Fruit fly (Drosophila melanogaster) whole organism, embryonic: ENCODE results near the gene esc.
A peak's percentile ranks its signal among the peaks of the same experiment; 100 is the strongest.

ENCODE experiments used
- Abd-B ChIP-seq: fragments of 200-800 bp; sonication (Bioruptor generic); optimal IDR thresholded peaks from 2 replicates; lab custom pipeline; 2018; ENCODE audit warnings: missing biosample characterization, mild to moderate bottlenecking, missing genetic modification characterization, moderate library complexity
- Aef1 ChIP-seq: fragments of 200-800 bp; sonication (Bioruptor generic); IDR thresholded peaks from 3 replicates; pipeline ENCODE4 v1.3.6; 2022; ENCODE audit warnings: missing biosample characterization, missing genetic modification characterization
- Bdp1 ChIP-seq: fragments of 200-800 bp; sonication (Bioruptor generic); optimal IDR thresholded peaks from 3 replicates; lab custom pipeline; 2016; ENCODE audit warnings: missing biosample characterization, missing genetic modification characterization
- BtbVII ChIP-seq: fragments of 200-800 bp; sonication (Bioruptor generic); optimal IDR thresholded peaks from 3 replicates; lab custom pipeline; 2017; ENCODE audit warnings: missing biosample characterization, mild to moderate bottlenecking, missing genetic modification characterization
- CG1024 ChIP-seq: fragments of 200-800 bp; sonication (Bioruptor generic); IDR thresholded peaks from 2 replicates; pipeline ENCODE4 v1.3.6; 2022; ENCODE audit warnings: missing biosample characterization, missing genetic modification characterization
- CG10543 ChIP-seq: fragments of 200-800 bp; sonication (Bioruptor generic); optimal IDR thresholded peaks from 3 replicates; lab custom pipeline; 2017; ENCODE audit warnings: missing biosample characterization, mild to moderate bottlenecking, missing genetic modification characterization, moderate library complexity
- CG10565 ChIP-seq: fragments of 200-800 bp; sonication (Bioruptor generic); optimal IDR thresholded peaks from 3 replicates; lab custom pipeline; 2016; ENCODE audit warnings: missing biosample characterization, mild to moderate bottlenecking, missing genetic modification characterization
- CG11696 ChIP-seq: fragments of 200-800 bp; sonication (Bioruptor generic); IDR thresholded peaks from 2 replicates; pipeline ENCODE4 v1.3.6; 2022; ENCODE audit warnings: missing biosample characterization, missing genetic modification characterization
- CG17359 ChIP-seq: fragments of 200-800 bp; sonication (Bioruptor generic); optimal IDR thresholded peaks from 3 replicates; lab custom pipeline; 2018; ENCODE audit warnings: missing biosample characterization, mild to moderate bottlenecking, missing genetic modification characterization, moderate library complexity
- CG17385 ChIP-seq: fragments of 200-800 bp; sonication (Bioruptor generic); optimal IDR thresholded peaks from 3 replicates; lab custom pipeline; 2018; ENCODE audit warnings: missing biosample characterization, mild to moderate bottlenecking, missing genetic modification characterization
- CG1792 ChIP-seq: fragments of 200-800 bp; sonication (Bioruptor generic); optimal IDR thresholded peaks from 2 replicates; lab custom pipeline; 2016; ENCODE audit warnings: missing biosample characterization, missing genetic modification characterization
- CG2199 ChIP-seq: fragments of 200-800 bp; sonication (Bioruptor generic); IDR thresholded peaks from 3 replicates; pipeline ENCODE4 v1.3.6; 2022; ENCODE audit warnings: missing biosample characterization, missing genetic modification characterization
- CG31388 ChIP-seq: fragments of 200-800 bp; sonication (Bioruptor generic); optimal IDR thresholded peaks from 2 replicates; lab custom pipeline; 2016; ENCODE audit warnings: missing biosample characterization, missing genetic modification characterization
- CG3847 ChIP-seq: fragments of 200-800 bp; sonication (Bioruptor generic); IDR thresholded peaks from 2 replicates; pipeline ENCODE4 v1.3.6; 2022; ENCODE audit warnings: missing biosample characterization, missing genetic modification characterization
- CG8290 ChIP-seq, 3 experiments: fragments of 200-800 bp; sonication (Bioruptor generic); optimal IDR thresholded peaks; 2 replicates each; lab custom pipeline; 2016 to 2019; ENCODE audit warnings: missing biosample characterization in 3 of 3, missing genetic modification characterization in 3 of 3, mild to moderate bottlenecking in 2 of 3, moderate library complexity in 1 of 3
- CG9876 ChIP-seq: fragments of 200-800 bp; sonication (Bioruptor generic); optimal IDR thresholded peaks from 2 replicates; lab custom pipeline; 2016; ENCODE audit warnings: missing biosample characterization, missing genetic modification characterization
- D19A ChIP-seq: fragments of 200-800 bp; optimal IDR thresholded peaks from 3 replicates; lab custom pipeline; 2019; ENCODE audit warnings: missing biosample characterization, mild to moderate bottlenecking, missing genetic modification characterization, moderate library complexity
- Dek ChIP-seq: fragments of 200-800 bp; sonication (Bioruptor generic); optimal IDR thresholded peaks from 3 replicates; lab custom pipeline; 2019; ENCODE audit warnings: missing biosample characterization, mild to moderate bottlenecking, missing genetic modification characterization, moderate library complexity
- Dfd ChIP-seq, 2 experiments: fragments of >200 bp; optimal IDR thresholded peaks; 2 replicates each; lab custom pipeline; 2017; ENCODE audit warnings: missing biosample characterization in 2 of 2, missing genetic modification characterization in 2 of 2
- Dip2 ChIP-seq: fragments of 200-800 bp; sonication (Bioruptor generic); IDR thresholded peaks from 2 replicates; pipeline ENCODE4 v1.3.6; 2022; ENCODE audit warnings: missing biosample characterization, missing genetic modification characterization
- Ets65A ChIP-seq: fragments of 200-800 bp; sonication (Bioruptor generic); peaks from one replicate; lab custom pipeline; 2016; ENCODE audit warnings: missing biosample characterization, missing genetic modification characterization
- Gug ChIP-seq: fragments of 200-800 bp; sonication (Bioruptor generic); IDR thresholded peaks from 4 replicates; pipeline ENCODE4 v1.3.6; 2022; ENCODE audit warnings: missing biosample characterization, missing genetic modification characterization
- Hmr ChIP-seq: fragments of 200-800 bp; sonication (Bioruptor generic); optimal IDR thresholded peaks from 3 replicates; lab custom pipeline; 2017; ENCODE audit warnings: mild to moderate bottlenecking, missing biosample characterization, missing genetic modification reagents, missing genetic modification characterization
- Hr78 ChIP-seq, 2 experiments: fragments of 200-800 bp in 1 of 2; fragments of >200 bp in 1 of 2; sonication (Bioruptor generic) in 1 of 2; optimal IDR thresholded peaks; 2 replicates each; lab custom pipeline; 2017 to 2019; ENCODE audit warnings: missing biosample characterization in 2 of 2, missing genetic modification characterization in 2 of 2, mild to moderate bottlenecking in 1 of 2, moderate library complexity in 1 of 2
- Hsf ChIP-seq: fragments of 200-800 bp; sonication (Bioruptor generic); optimal IDR thresholded peaks from 3 replicates; lab custom pipeline; 2016; ENCODE audit warnings: missing biosample characterization, missing genetic modification characterization
- MBD-R2 ChIP-seq: fragments of 200-800 bp; sonication (Bioruptor generic); IDR thresholded peaks from 2 replicates; pipeline ENCODE4 v1.3.6; 2022; ENCODE audit warnings: missing biosample characterization, missing genetic modification characterization
- Opbp ChIP-seq: fragments of 200-800 bp; sonication (Bioruptor generic); IDR thresholded peaks from 3 replicates; pipeline ENCODE4 v1.3.6; 2022; ENCODE audit warnings: missing biosample characterization, missing genetic modification characterization; ENCODE audit not compliant: partially characterized antibody
- Sry-β ChIP-seq: fragments of 200-800 bp; sonication (Bioruptor generic); optimal IDR thresholded peaks from 2 replicates; lab custom pipeline; 2018; ENCODE audit warnings: missing biosample characterization, mild to moderate bottlenecking, missing genetic modification characterization, moderate library complexity
- Trl ChIP-seq, 3 experiments: fragments of >200 bp in 2 of 3; fragments of 200-800 bp in 1 of 3; sonication (Bioruptor generic) in 1 of 3; optimal IDR thresholded peaks; 2 replicates in 1 of 3; 3 replicates in 2 of 3; lab custom pipeline; 2016 to 2017; ENCODE audit warnings: missing biosample characterization in 1 of 3, missing genetic modification characterization in 1 of 3
- bbx ChIP-seq: fragments of 200-800 bp; sonication (Bioruptor generic); IDR thresholded peaks from 2 replicates; pipeline ENCODE4 v1.3.6; 2022; ENCODE audit warnings: missing biosample characterization, missing genetic modification characterization; ENCODE audit not compliant: partially characterized antibody
- chn ChIP-seq: fragments of 200-800 bp; sonication (Bioruptor generic); optimal IDR thresholded peaks from 2 replicates; lab custom pipeline; 2016; ENCODE audit warnings: missing biosample characterization, missing genetic modification characterization
- ems ChIP-seq: fragments of 200-800 bp; sonication (Bioruptor generic); optimal IDR thresholded peaks from 3 replicates; lab custom pipeline; 2016; ENCODE audit warnings: missing biosample characterization, missing genetic modification characterization
- fu2 ChIP-seq: fragments of 200-800 bp; sonication (Bioruptor generic); optimal IDR thresholded peaks from 2 replicates; lab custom pipeline; 2016; ENCODE audit warnings: missing biosample characterization, missing genetic modification characterization
- kay ChIP-seq: fragments of 200-800 bp; sonication (Bioruptor generic); optimal IDR thresholded peaks from 2 replicates; lab custom pipeline; 2016; ENCODE audit warnings: missing biosample characterization, missing genetic modification characterization
- ken ChIP-seq: fragments of 200-800 bp; sonication (Bioruptor generic); IDR thresholded peaks from 3 replicates; pipeline ENCODE4 v1.3.6; 2022; ENCODE audit warnings: missing biosample characterization, missing genetic modification characterization
- lola ChIP-seq, 3 experiments: fragments of >200 bp in 2 of 3; fragments of 200-800 bp in 1 of 3; sonication (Bioruptor generic) in 1 of 3; optimal IDR thresholded peaks; 2 replicates each; lab custom pipeline; 2017 to 2019; ENCODE audit warnings: missing biosample characterization in 3 of 3, missing genetic modification characterization in 3 of 3, mild to moderate bottlenecking in 1 of 3, moderate library complexity in 1 of 3
- mam ChIP-seq: fragments of 200-800 bp; sonication (Bioruptor generic); optimal IDR thresholded peaks from 3 replicates; lab custom pipeline; 2016; ENCODE audit warnings: missing biosample characterization, missing genetic modification characterization
- pb ChIP-seq: fragments of 200-800 bp; sonication (Bioruptor generic); optimal IDR thresholded peaks from 3 replicates; lab custom pipeline; 2016; ENCODE audit warnings: missing biosample characterization, missing genetic modification characterization
- peb ChIP-seq: fragments of 200-800 bp; sonication (Bioruptor generic); IDR thresholded peaks from 2 replicates; pipeline ENCODE4 v1.3.6; 2022; ENCODE audit warnings: missing biosample characterization, missing genetic modification characterization
- pho ChIP-seq: fragments of 200-800 bp; sonication (Bioruptor generic); optimal IDR thresholded peaks from 2 replicates; lab custom pipeline; 2016; ENCODE audit warnings: missing biosample characterization, missing genetic modification characterization
- repo ChIP-seq: fragments of 200-800 bp; sonication (Bioruptor generic); optimal IDR thresholded peaks from 2 replicates; lab custom pipeline; 2016; ENCODE audit warnings: missing biosample characterization, missing genetic modification characterization
- slbo ChIP-seq: fragments of 200-800 bp; sonication (Bioruptor generic); IDR thresholded peaks from 2 replicates; pipeline ENCODE4 v1.3.6; 2022; ENCODE audit warnings: missing biosample characterization, missing genetic modification characterization
- stc ChIP-seq: fragments of 200-800 bp; sonication (Bioruptor generic); IDR thresholded peaks from 2 replicates; pipeline ENCODE4 v1.3.6; 2022; ENCODE audit warnings: missing biosample characterization, missing genetic modification characterization
- stwl ChIP-seq: fragments of 200-800 bp; sonication (Bioruptor generic); optimal IDR thresholded peaks from 3 replicates; lab custom pipeline; 2018; ENCODE audit warnings: missing biosample characterization, mild to moderate bottlenecking, missing genetic modification characterization, moderate library complexity
- tna ChIP-seq: fragments of 200-800 bp; sonication (Bioruptor generic); IDR thresholded peaks from 2 replicates; pipeline ENCODE4 v1.3.6; 2022; ENCODE audit warnings: missing biosample characterization, missing genetic modification characterization; ENCODE audit not compliant: partially characterized antibody
- toy ChIP-seq: fragments of 200-800 bp; sonication (Bioruptor generic); IDR thresholded peaks from 2 replicates; pipeline ENCODE4 v1.3.6; 2022; ENCODE audit warnings: missing biosample characterization, missing genetic modification characterization
- twi ChIP-seq: fragments of 200-800 bp; optimal IDR thresholded peaks from 2 replicates; lab custom pipeline; 2019; ENCODE audit warnings: missing biosample characterization, mild to moderate bottlenecking, missing genetic modification characterization, moderate library complexity
- vfl ChIP-seq: fragments of 200-800 bp; sonication (Bioruptor generic); optimal IDR thresholded peaks from 2 replicates; lab custom pipeline; 2016; ENCODE audit warnings: missing biosample characterization, missing genetic modification characterization
- z ChIP-seq: fragments of 200-800 bp; sonication (Bioruptor generic); IDR thresholded peaks from 3 replicates; pipeline ENCODE4 v1.3.6; 2022; ENCODE audit warnings: missing biosample characterization, missing genetic modification characterization
- zen ChIP-seq: fragments of 200-800 bp; sonication (Bioruptor generic); optimal IDR thresholded peaks from 3 replicates; lab custom pipeline; 2018; ENCODE audit warnings: missing biosample characterization, mild to moderate bottlenecking, missing genetic modification characterization, moderate library complexity
- zfh1 ChIP-seq: fragments of 200-800 bp; sonication (Bioruptor generic); IDR thresholded peaks from 3 replicates; pipeline ENCODE4 v1.3.6; 2022; ENCODE audit warnings: missing biosample characterization, missing genetic modification characterization

The esc gene

DNA sequence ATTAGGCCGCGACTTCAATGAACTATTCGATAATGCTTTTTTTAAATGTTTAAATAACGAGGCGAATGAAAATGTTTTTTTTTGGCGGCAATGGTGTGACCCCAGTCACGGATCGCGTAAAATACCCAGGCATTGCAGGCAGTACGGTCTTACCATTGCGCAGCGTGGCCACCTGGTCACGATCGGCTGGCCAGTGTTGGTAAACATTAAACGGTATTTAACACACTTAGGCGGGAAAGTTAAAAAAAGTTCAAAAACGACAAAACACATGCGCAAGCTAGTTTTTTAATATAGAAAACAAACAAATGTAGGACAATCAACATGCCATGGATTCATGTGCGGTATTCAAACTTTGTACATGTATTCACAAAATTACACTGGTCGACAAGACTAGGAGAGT is at the start of gene esc (continued):
- TF ChIP-seq pho (GFP tag; lab: Kevin White, UChicago) = peak; percentile 29
- no peak for TF ChIP-seq bbx (GFP tag; lab: Robert Waterston, UW)
- peak; percentile 25 for TF ChIP-seq ems (GFP tag; lab: Kevin White, UChicago)
- TF ChIP-seq twi (tag; lab: Kevin White, UChicago) = no peak
- peak; percentile 34 for TF ChIP-seq CG1024 (GFP tag; lab: Robert Waterston, UW)
- no peak for TF ChIP-seq D19A (tag; lab: Kevin White, UChicago)
- no peak for TF ChIP-seq Hr78 (GFP tag; optimal IDR thresholded peaks at IDR 0.05; lab: Kevin White, UChicago)
- TF ChIP-seq zen (tag; lab: Kevin White, UChicago) = peak; percentile 62
- TF ChIP-seq mam (GFP tag; lab: Kevin White, UChicago) = peak; percentile 45
- TF ChIP-seq Dip2 = no peak
- peak; percentile 37 for TF ChIP-seq Hsf
- TF ChIP-seq Abd-B = peak; percentile 2
- TF ChIP-seq MBD-R2 (GFP tag; lab: Robert Waterston, UW) = peak; percentile 78
- no peak for TF ChIP-seq CG10543 (GFP tag; lab: Kevin White, UChicago)
- TF ChIP-seq Aef1 (GFP tag; lab: Robert Waterston, UW) = no peak
- no peak for TF ChIP-seq CG17359 (tag; lab: Kevin White, UChicago)
- TF ChIP-seq pb (GFP tag; lab: Kevin White, UChicago) = peak; percentile 5
- peak; percentile 50 for TF ChIP-seq CG8290 (GFP tag; optimal IDR thresholded peaks at IDR 0.05; lab: Kevin White, UChicago)
- no peak for TF ChIP-seq CG8290 (tag; optimal IDR thresholded peaks at IDR 0.05; lab: Kevin White, UChicago)
- TF ChIP-seq CG9876 = peak; percentile 22
- no peak for TF ChIP-seq Trl (optimal IDR thresholded peaks at IDR 0.05; lab: Kevin White, UChicago)
- TF ChIP-seq Trl (GFP tag; optimal IDR thresholded peaks at IDR 0.05; lab: Kevin White, UChicago) = peak; percentile 18
- TF ChIP-seq Hmr (GFP tag; lab: Kevin White, UChicago) = peak; percentile 38
- no peak for TF ChIP-seq z (GFP tag; lab: Robert Waterston, UW)
- TF ChIP-seq CG3847 (GFP tag; lab: Robert Waterston, UW) = peak; percentile 82
- TF ChIP-seq stwl (tag; lab: Kevin White, UChicago) = peak; percentile 98
- TF ChIP-seq peb (GFP tag; lab: Robert Waterston, UW) = no peak
- TF ChIP-seq ken (GFP tag; lab: Robert Waterston, UW) = peak; percentile 34; the same call in 1 of the 3 replicates
- TF ChIP-seq slbo (GFP tag; lab: Robert Waterston, UW) = peak; percentile 39; the same call in 1 of the 2 replicates
- no peak for TF ChIP-seq CG2199 (GFP tag; lab: Robert Waterston, UW)
- peak; percentile 66 for TF ChIP-seq Opbp (GFP tag; lab: Robert Waterston, UW)
- no peak for TF ChIP-seq Dfd (GFP tag; optimal IDR thresholded peaks at IDR 0.05; lab: Kevin White, UChicago)
- no peak for TF ChIP-seq BtbVII (GFP tag; lab: Kevin White, UChicago)
- no peak for TF ChIP-seq tna
- TF ChIP-seq repo = no peak
- TF ChIP-seq Sry-β (GFP tag; lab: Kevin White, UChicago) = no peak
- TF ChIP-seq toy = no peak
- TF ChIP-seq Dek (tag; lab: Kevin White, UChicago) = no peak
- TF ChIP-seq zfh1 (GFP tag; lab: Robert Waterston, UW) = peak; percentile 39; the same call in 1 of the 3 replicates
- peak; percentile 87 for TF ChIP-seq Ets65A (GFP tag; lab: Kevin White, UChicago)
- no peak for TF ChIP-seq CG17385 (GFP tag; lab: Kevin White, UChicago)
- no peak for TF ChIP-seq CG11696 (GFP tag; lab: Robert Waterston, UW)
- TF ChIP-seq Gug (GFP tag; lab: Robert Waterston, UW) = no peak
- TF ChIP-seq chn (GFP tag; lab: Kevin White, UChicago) = no peak
- TF ChIP-seq stc (GFP tag; lab: Robert Waterston, UW) = no peak
- TF ChIP-seq Bdp1 (GFP tag; lab: Kevin White, UChicago) = peak; percentile 30
- no peak for TF ChIP-seq vfl (GFP tag; lab: Kevin White, UChicago)
- TF ChIP-seq CG31388 (GFP tag; lab: Kevin White, UChicago) = no peak
- peak; percentile 14 for TF ChIP-seq CG1792
- TF ChIP-seq lola (GFP tag; optimal IDR thresholded peaks at IDR 0.05; lab: Kevin White, UChicago) = no peak
- peak; percentile 3 for TF ChIP-seq fu2 (GFP tag; lab: Kevin White, UChicago)
- no peak for TF ChIP-seq CG10565 (GFP tag; lab: Kevin White, UChicago)
- TF ChIP-seq kay (GFP tag; lab: Kevin White, UChicago) = no peak
